Fruit fly (Drosophila melanogaster) whole organism, adult: Measurements from ENCODE around the gene Pop4.

ENCODE experiments used
- CG11617 ChIP-seq: fragments of 200-800 bp; sonication (Bioruptor generic); optimal IDR thresholded peaks from 2 replicates; lab custom pipeline; 2017; ENCODE audit warnings: mild to moderate bottlenecking, missing biosample characterization, missing genetic modification reagents, missing genetic modification characterization
- CG12768 ChIP-seq: fragments of 200-800 bp; sonication (Bioruptor generic); optimal IDR thresholded peaks from 2 replicates; lab custom pipeline; 2017; ENCODE audit warnings: missing biosample characterization, missing genetic modification characterization, mild to moderate bottlenecking, moderate library complexity, missing genetic modification reagents
- CG14711 ChIP-seq: fragments of 200-800 bp; sonication (Bioruptor generic); optimal IDR thresholded peaks from 2 replicates; lab custom pipeline; 2018; ENCODE audit warnings: missing biosample characterization, mild to moderate bottlenecking, missing genetic modification characterization, moderate library complexity
- CG1620 ChIP-seq: fragments of 200-800 bp; sonication (Bioruptor generic); optimal IDR thresholded peaks from 2 replicates; lab custom pipeline; 2016; ENCODE audit warnings: missing biosample characterization, missing genetic modification characterization
- CG33017 ChIP-seq: fragments of 200-800 bp; sonication (Bioruptor generic); optimal IDR thresholded peaks from 2 replicates; lab custom pipeline; 2018; ENCODE audit warnings: missing biosample characterization, mild to moderate bottlenecking, missing genetic modification characterization, moderate library complexity
- CG5204 ChIP-seq: fragments of 200-800 bp; sonication (Bioruptor generic); optimal IDR thresholded peaks from 2 replicates; lab custom pipeline; 2016; ENCODE audit warnings: missing biosample characterization, missing genetic modification characterization
- CG7045 ChIP-seq: fragments of 200-800 bp; sonication (Bioruptor generic); optimal IDR thresholded peaks from 2 replicates; lab custom pipeline; 2017; ENCODE audit warnings: missing biosample characterization, mild to moderate bottlenecking, missing genetic modification characterization
- CG7101 ChIP-seq: fragments of 200-800 bp; sonication (Bioruptor generic); optimal IDR thresholded peaks from 2 replicates; lab custom pipeline; 2018; ENCODE audit warnings: missing biosample characterization, mild to moderate bottlenecking, missing genetic modification characterization, moderate library complexity
- Clk ChIP-seq: fragments of 200-800 bp; sonication (Bioruptor generic); optimal IDR thresholded peaks from 2 replicates; lab custom pipeline; 2017; ENCODE audit warnings: missing biosample characterization, missing genetic modification characterization
- Crg-1 ChIP-seq: fragments of 200-800 bp; sonication (Bioruptor generic); optimal IDR thresholded peaks from 2 replicates; lab custom pipeline; 2016; ENCODE audit warnings: missing biosample characterization, missing genetic modification characterization
- Hr96 ChIP-seq: fragments of 200-800 bp; sonication (Bioruptor generic); optimal IDR thresholded peaks from 2 replicates; lab custom pipeline; 2016; ENCODE audit warnings: missing biosample characterization, missing genetic modification characterization
- bab1 ChIP-seq: fragments of 200-800 bp; sonication (Bioruptor generic); optimal IDR thresholded peaks from 3 replicates; lab custom pipeline; 2019; ENCODE audit warnings: missing biosample characterization, mild to moderate bottlenecking, missing genetic modification characterization, moderate library complexity
- cic ChIP-seq: fragments of 200-800 bp; sonication (Bioruptor generic); optimal IDR thresholded peaks from 2 replicates; lab custom pipeline; 2017; ENCODE audit warnings: missing biosample characterization, mild to moderate bottlenecking, missing genetic modification characterization, moderate library complexity
- cnc ChIP-seq, 2 experiments: fragments of >200 bp; optimal IDR thresholded peaks; 2 replicates each; lab custom pipeline; 2017
- kay ChIP-seq: fragments of 200-800 bp; sonication (Bioruptor generic); peaks from one replicate; lab custom pipeline; 2016; ENCODE audit warnings: missing biosample characterization, missing genetic modification characterization, borderline replicate concordance
- ovo ChIP-seq: fragments of 200-800 bp; sonication (Bioruptor generic); optimal IDR thresholded peaks from 2 replicates; lab custom pipeline; 2016; ENCODE audit warnings: missing biosample characterization, missing genetic modification characterization
- tj ChIP-seq: fragments of 200-800 bp; sonication (Bioruptor generic); optimal IDR thresholded peaks from 3 replicates; lab custom pipeline; 2017; ENCODE audit warnings: missing biosample characterization, mild to moderate bottlenecking, missing genetic modification characterization, moderate library complexity

Pop4 gene

DNA sequence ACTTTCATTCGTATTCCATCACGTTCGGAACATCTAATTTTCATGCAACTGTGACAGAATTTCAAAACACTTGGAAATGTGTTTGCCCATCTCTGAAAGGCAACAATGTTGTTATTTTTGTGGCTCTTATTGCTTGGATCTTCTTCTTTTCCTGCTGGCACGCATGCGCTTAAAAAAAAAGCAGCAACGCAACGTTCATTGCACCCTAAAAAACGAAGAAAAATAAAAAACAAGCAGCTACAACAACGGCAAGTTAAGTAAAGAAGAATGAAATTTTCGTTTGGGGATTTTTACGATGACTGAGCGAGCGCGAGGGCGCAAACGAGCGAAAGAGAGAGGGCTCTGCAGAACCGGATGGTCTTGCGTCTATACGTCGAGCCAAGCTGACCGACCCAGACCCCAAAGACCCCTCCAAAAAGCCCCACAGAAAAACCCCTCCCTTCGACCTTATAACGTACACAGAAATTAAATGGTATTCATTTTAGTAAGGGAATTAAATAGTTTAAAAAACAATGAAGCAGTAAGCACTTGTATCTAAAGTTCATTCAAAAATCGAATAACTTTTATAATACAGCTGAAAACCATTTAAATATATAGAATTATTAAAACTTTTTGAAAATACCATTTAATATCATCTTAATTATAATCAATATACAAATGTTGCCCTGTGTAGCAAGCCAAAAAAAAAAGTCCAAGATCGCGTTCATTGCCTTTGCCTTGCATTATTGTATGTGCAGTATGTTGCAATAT, 15.3 kb upstream of the Pop4 start:
- TF ChIP-seq Crg-1 (GFP tag; lab: Kevin White, UChicago): no peak
- TF ChIP-seq CG11617 (GFP tag; lab: Kevin White, UChicago): no peak
- TF ChIP-seq Hr96: no peak
- no peak for TF ChIP-seq Clk (GFP tag; lab: Kevin White, UChicago)

DNA sequence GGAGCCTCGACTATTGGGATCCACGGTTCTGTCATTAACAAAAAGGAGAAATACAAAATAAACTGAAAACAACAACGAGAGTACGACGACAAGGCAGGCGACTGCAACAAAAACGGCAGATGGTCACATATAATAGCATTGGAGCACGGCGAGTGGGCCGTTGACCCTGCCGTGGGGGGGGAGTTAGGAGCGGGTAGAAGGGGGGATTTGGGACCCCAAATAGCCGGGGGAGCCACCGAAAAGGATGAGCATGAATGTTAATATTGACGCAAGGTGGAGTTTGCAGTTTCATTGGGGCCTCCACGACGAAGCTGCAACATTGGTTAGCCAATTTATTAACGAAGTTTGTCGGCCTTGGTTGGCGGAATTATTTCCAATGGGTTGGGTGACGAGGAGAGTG, 14.4 kb upstream of the Pop4 start:
- TF ChIP-seq Hr96 (no peak), kay (GFP tag; lab: Kevin White, UChicago) (no peak), tj (GFP tag; lab: Kevin White, UChicago) (no peak), CG5204 (no peak)

DNA sequence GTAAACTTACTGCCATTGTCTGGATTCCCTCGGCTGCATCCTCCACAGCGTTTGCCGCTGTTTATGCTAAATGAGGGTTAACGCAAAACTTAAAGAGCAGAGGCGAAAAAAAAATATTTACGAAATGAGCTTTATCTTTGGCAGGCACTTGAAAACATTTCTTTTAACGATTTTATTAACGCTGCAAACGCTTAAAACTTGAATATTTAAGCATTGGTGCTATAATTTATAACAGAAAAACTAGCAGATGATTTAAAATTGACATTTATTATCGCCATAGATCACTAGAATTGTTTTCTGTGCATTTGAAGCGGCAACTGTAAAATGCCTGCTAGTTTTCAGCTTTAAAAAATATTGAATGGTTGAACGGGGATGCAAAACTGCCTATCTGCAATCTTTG, 11.8 kb upstream of the Pop4 start:
- TF ChIP-seq CG14711 (tag; lab: Kevin White, UChicago): no peak
- no peak for TF ChIP-seq Clk (GFP tag; lab: Kevin White, UChicago)
- no peak for TF ChIP-seq CG33017 (tag; lab: Kevin White, UChicago)
- no peak for TF ChIP-seq Hr96
- TF ChIP-seq cic (GFP tag; lab: Kevin White, UChicago): no peak
- TF ChIP-seq Crg-1 (GFP tag; lab: Kevin White, UChicago): no peak
- no peak for TF ChIP-seq tj (GFP tag; lab: Kevin White, UChicago)

DNA sequence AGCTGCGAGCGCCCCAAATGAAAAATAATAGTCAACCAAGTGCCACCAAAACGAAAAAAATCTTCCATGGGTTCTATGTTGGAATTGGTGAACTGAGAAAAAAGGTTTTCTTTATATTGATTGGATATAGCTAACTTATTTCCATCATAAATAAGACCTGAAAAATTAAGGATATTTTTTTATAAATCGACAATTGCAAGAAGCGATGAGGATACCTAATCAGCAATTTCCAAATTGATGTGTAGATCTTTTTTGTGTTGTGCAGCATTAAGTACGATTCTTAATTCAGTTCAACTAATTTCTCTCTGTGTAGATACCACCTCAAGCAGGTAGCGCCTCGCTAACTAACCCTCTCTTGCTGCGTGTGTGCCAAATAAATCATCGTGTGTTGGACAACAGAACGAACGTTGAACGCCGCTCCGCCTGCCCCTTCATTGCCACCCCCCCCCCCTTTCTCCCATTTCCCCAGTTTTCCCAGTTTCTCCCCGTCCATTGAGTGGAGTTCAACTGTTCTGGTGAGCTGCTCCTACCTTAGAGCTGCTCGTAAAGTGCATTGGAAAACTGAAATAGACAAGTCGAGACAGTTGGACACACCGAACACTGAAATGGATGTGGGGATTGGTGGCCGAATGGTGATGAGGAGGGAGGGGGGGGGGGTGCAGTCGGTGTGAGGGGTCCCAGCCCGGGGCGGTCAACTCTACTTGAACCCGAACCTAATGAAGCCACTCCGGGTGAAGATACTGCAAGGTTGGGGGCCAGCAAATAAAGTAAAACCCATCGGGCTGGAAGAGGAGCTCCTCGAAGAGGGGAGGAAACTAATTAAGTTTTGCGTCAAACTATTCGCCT, 10.6 kb upstream of the Pop4 start:
- TF ChIP-seq cnc (optimal IDR thresholded peaks at IDR 0.05; lab: Kevin White, UChicago): no peak
- no peak for TF ChIP-seq CG1620 (GFP tag; lab: Kevin White, UChicago)
- no peak for TF ChIP-seq cic (GFP tag; lab: Kevin White, UChicago)
- TF ChIP-seq CG14711 (tag; lab: Kevin White, UChicago): no peak
- no peak for TF ChIP-seq Hr96
- TF ChIP-seq Crg-1 (GFP tag; lab: Kevin White, UChicago): no peak

DNA sequence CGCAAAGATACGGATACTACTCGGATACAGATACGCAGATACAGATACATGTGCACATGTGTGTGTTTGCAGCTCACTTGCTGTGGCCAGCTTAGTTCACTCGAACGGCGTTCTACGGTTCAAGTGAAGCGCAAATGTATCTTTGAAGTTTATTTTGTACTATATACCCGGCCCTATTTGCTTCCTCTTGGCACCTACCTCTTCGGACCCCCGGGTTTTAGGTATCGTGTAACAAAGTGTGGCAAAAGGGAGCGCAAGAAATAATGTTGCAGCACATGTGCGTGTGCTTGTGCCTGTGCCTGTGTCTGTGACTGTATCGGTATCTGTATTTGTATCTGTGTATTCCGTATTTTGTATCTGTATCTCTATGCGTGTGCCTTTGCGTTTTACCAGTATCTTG, 10.0 kb upstream of the Pop4 start:
- TF ChIP-seq CG14711 (tag; lab: Kevin White, UChicago): no peak
- TF ChIP-seq CG7045: no peak
- no peak for TF ChIP-seq CG12768 (GFP tag; lab: Kevin White, UChicago)
- no peak for TF ChIP-seq ovo (GFP tag; lab: Kevin White, UChicago)
- TF ChIP-seq cic (GFP tag; lab: Kevin White, UChicago): no peak
- TF ChIP-seq Crg-1 (GFP tag; lab: Kevin White, UChicago): no peak
- no peak for TF ChIP-seq CG7101 (tag; lab: Kevin White, UChicago)
- TF ChIP-seq kay (GFP tag; lab: Kevin White, UChicago): no peak
- TF ChIP-seq bab1 (GFP tag; lab: Kevin White, UChicago): no peak
- TF ChIP-seq CG33017 (tag; lab: Kevin White, UChicago): no peak
- no peak for TF ChIP-seq Clk (GFP tag; lab: Kevin White, UChicago)

DNA sequence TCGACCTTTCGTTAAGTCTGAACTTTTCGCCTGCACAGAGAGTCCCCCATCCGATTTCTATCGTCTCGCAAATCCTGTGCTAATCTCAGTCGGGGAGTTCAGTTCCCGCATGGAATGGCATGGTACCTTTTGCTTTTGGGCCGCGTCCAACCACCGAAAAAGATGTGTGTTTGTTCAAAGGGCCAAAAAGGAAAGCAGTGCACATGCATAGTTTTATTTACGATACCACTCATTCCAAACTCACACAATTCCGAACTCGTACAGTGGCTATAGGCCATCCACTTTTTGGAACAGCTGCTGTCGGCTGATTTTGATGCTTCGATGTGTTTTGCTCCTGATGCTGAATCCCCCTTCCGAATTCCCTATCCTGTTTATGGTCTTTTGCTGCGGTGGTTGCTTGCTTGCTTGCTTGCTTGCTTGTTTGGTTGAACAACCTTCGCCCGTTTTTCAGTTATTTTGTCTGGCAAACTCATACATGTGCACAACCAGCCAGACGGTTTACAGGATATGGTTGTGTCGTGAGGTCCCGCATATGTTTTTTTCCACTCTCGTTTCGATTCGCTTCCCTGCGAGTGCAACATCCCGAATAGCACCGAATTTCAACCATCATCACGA, 6.3 kb upstream of the Pop4 start:
- TF ChIP-seq CG7101 (tag; lab: Kevin White, UChicago) (no peak), bab1 (GFP tag; lab: Kevin White, UChicago) (no peak), Hr96 (no peak), Clk (GFP tag; lab: Kevin White, UChicago) (no peak)

DNA sequence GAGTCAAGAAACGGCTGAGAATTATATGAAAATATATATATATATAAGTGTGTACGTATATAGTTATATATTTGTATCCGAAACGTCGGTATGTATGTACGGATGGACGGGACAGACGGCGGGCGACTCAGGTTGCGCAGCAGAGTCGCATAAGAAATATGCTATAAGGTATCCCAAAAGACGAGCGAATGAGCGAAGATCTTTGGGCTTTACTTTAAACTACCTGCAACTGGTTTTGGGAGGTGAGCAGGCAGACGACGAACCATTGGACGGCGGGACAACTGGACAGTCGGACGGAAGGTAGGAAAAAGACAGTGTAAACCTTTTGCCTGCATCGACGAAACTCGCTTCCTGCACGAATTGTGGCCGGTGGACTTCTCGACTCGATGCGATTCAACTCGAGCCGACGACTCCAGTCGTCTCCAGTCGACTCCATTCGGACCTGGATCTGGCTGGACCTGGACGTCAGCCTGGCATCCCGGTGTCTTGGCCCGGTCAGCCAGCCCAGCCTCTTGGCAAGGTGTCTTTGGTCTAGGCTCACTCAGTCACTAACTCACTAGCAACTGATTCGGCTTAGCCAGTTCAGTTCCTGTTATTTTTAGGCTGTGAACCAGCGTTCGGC, 5.3 kb upstream of the Pop4 start:
- TF ChIP-seq Hr96: no peak
- no peak for TF ChIP-seq Clk (GFP tag; lab: Kevin White, UChicago)

DNA sequence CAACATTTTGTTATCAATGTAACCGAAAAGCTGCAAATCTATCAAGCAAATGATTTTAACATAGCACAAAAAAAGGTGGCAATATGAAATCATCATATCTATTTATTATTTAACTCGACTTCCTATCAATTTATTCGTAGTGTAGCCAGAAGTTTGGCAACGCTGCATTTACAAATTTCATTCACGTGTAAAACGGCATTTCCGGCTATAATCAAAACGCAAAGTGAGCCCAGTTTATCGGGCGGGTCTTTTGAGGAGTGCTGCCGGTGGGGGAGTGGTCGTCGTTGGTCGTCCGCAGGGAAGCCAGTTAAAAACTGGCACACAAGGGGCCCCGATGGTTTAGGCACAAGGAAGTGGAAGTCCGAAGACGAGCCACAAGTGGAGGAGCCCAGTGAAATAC, 3.5 kb upstream of the Pop4 start:
- TF ChIP-seq cic (GFP tag; lab: Kevin White, UChicago): no peak
- TF ChIP-seq Clk (GFP tag; lab: Kevin White, UChicago): no peak
- no peak for TF ChIP-seq CG33017 (tag; lab: Kevin White, UChicago)
- TF ChIP-seq Hr96: no peak
- no peak for TF ChIP-seq bab1 (GFP tag; lab: Kevin White, UChicago)
- TF ChIP-seq CG12768 (GFP tag; lab: Kevin White, UChicago): no peak
- TF ChIP-seq CG1620 (GFP tag; lab: Kevin White, UChicago): no peak
